Worm (Caenorhabditis elegans) whole organism, mixed stage, embryonic: ENCODE results near the gene srj-52.

ENCODE experiments used
- blmp-1 ChIP-seq: fragments of 150-350 bp; optimal IDR thresholded peaks from 2 replicates; lab custom pipeline; 2014; ENCODE audit warnings: missing biosample characterization, missing genetic modification characterization
- unc-120 ChIP-seq: sonication (generic microtip); optimal IDR thresholded peaks from 2 replicates; lab custom pipeline; 2017; ENCODE audit warnings: missing genetic modification characterization, missing compliant biosample characterization; ENCODE audit not compliant: poor library complexity, severe bottlenecking
- unc-62 ChIP-seq: fragments of 150-350 bp; optimal IDR thresholded peaks from 2 replicates; lab custom pipeline; 2014; ENCODE audit warnings: missing biosample characterization, missing genetic modification reagents, missing genetic modification characterization

- TF ChIP-seq unc-62 (GFP tag; lab: Kevin White, UChicago) (no peak), unc-120 (tag; lab: Kevin White, UChicago) (no peak), blmp-1 (tag; lab: Kevin White, UChicago) (no peak)
Observed at ce11 chrV:723895-724352, 28.1 kb upstream of the srj-52 start, which contains the start of gene fbxb-72.
